Worm (Caenorhabditis elegans) whole organism, L2 larva: Measurements from ENCODE around the gene cct-6.

ENCODE experiments used
- aly-2 ChIP-seq: fragments of 150-350 bp; optimal IDR thresholded peaks from 2 replicates; lab custom pipeline; 2014; ENCODE audit warnings: missing biosample characterization, missing genetic modification characterization
- gmeb-1 ChIP-seq: fragments of 150-350 bp; optimal IDR thresholded peaks from 2 replicates; lab custom pipeline; 2014; ENCODE audit warnings: missing biosample characterization, missing genetic modification characterization
- lin-13 ChIP-seq: fragments of 150-350 bp; optimal IDR thresholded peaks from 2 replicates; lab custom pipeline; 2014; ENCODE audit warnings: missing biosample characterization, missing genetic modification reagents, missing genetic modification characterization
- nhr-237 ChIP-seq: fragments of 150-350 bp; optimal IDR thresholded peaks from 2 replicates; lab custom pipeline; 2014; ENCODE audit warnings: missing biosample characterization, missing genetic modification characterization
- sem-4 ChIP-seq: fragments of 150-350 bp; optimal IDR thresholded peaks from 2 replicates; lab custom pipeline; 2014; ENCODE audit warnings: missing biosample characterization, missing genetic modification reagents, missing genetic modification characterization
- skn-1 ChIP-seq: sonication (generic microtip); optimal IDR thresholded peaks from 2 replicates; lab custom pipeline; 2017; ENCODE audit warnings: missing biosample characterization, missing genetic modification characterization

DNA sequence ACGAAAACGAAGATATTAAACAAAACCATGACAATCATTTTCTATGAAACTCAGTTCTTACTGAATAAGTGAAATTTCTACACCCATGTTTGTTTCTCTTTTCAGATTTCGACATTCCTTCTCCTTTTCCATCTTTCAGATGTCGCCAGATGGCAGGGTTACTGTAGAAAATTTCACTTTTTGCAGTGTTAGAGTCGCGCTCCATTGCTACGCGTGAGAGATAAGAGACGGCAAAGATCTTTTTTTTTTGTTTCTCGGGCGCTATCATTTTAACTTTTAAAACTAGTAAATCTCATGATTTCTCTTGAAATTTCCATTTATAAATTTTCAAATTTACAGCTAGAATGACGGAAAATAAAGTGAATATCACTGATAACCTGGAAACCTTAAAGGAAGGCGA lies 22.7 kb upstream of the cct-6 start, which contains the start of the genes mig-21 and F01F1.2:
- no peak for TF ChIP-seq skn-1
- TF ChIP-seq nhr-237 (tag; lab: Kevin White, UChicago): no peak
- no peak for TF ChIP-seq sem-4 (tag; lab: Kevin White, UChicago)
- no peak for TF ChIP-seq lin-13 (GFP tag; lab: Kevin White, UChicago)
- no peak for TF ChIP-seq aly-2 (tag; lab: Kevin White, UChicago)
- TF ChIP-seq gmeb-1: no peak
